Worm (Caenorhabditis elegans) whole organism, midembryonic: Measurements from ENCODE around the gene rgr-1.

ENCODE experiments used
- T22C8.4 ChIP-seq: fragments of 200-800 bp; sonication (Bioruptor generic); IDR thresholded peaks from 2 replicates; pipeline ENCODE4 v1.3.6; 2022; ENCODE audit warnings: missing genetic modification characterization, missing compliant biosample characterization
- cog-1 ChIP-seq: sonication (generic microtip); optimal IDR thresholded peaks from 2 replicates; lab custom pipeline; 2016; ENCODE audit warnings: missing genetic modification characterization, missing compliant biosample characterization
- flt-1 ChIP-seq: fragments of 200-800 bp; sonication (Bioruptor generic); IDR thresholded peaks from 2 replicates; pipeline ENCODE4 v1.3.6; 2022; ENCODE audit warnings: missing genetic modification characterization, missing compliant biosample characterization
- klf-2 ChIP-seq: fragments of 200-800 bp; sonication (Bioruptor generic); conservative IDR thresholded peaks from 2 replicates; pipeline ENCODE4 v1.3.6; 2022; ENCODE audit warnings: missing genetic modification reagents, missing genetic modification characterization, missing compliant biosample characterization
- tab-1 ChIP-seq: fragments of 200-800 bp; sonication (Bioruptor generic); IDR thresholded peaks from 2 replicates; pipeline ENCODE4 v1.3.6; 2022; ENCODE audit warnings: missing genetic modification characterization, missing compliant biosample characterization
- ztf-23 ChIP-seq: fragments of 200-800 bp; sonication (Bioruptor generic); IDR thresholded peaks from 2 replicates; pipeline ENCODE4 v1.3.6; 2022; ENCODE audit warnings: missing genetic modification reagents, missing genetic modification characterization, missing compliant biosample characterization

ce11 chrIII:9373779-9374178, 19.8 kb upstream of the rgr-1 start:
- TF ChIP-seq ztf-23 (no peak), tab-1 (no peak), klf-2 (GFP tag; lab: Robert Waterston, UW) (no peak), flt-1 (no peak), cog-1 (no peak), T22C8.4 (GFP tag; lab: Robert Waterston, UW) (no peak)
